Worm (Caenorhabditis elegans) whole organism, young adult: ENCODE results near the gene F52C6.2.

Experiments used
- gei-17 ChIP-seq: fragments of 200-800 bp; sonication (Bioruptor generic); optimal IDR thresholded peaks from 2 replicates; lab custom pipeline; 2018; ENCODE audit warnings: mild to moderate bottlenecking, missing genetic modification characterization, missing compliant biosample characterization
- rcor-1 ChIP-seq: fragments of 200-800 bp; sonication (Bioruptor generic); IDR thresholded peaks from 2 replicates; pipeline ENCODE4 v1.3.6; 2022; ENCODE audit warnings: missing genetic modification reagents, missing genetic modification characterization, missing compliant biosample characterization
- sdz-38 ChIP-seq: sonication (generic microtip); optimal IDR thresholded peaks from 2 replicates; lab custom pipeline; 2016; ENCODE audit warnings: missing genotype, missing genetic modification characterization, missing compliant biosample characterization

ce11 chrII:1901981-1902380 lies 24.3 kb upstream of the F52C6.2 start, which contains the start of gene math-23:
- TF ChIP-seq gei-17 (GFP tag; lab: Kevin White, UChicago) (no peak), sdz-38 (tag; lab: Kevin White, UChicago) (no peak), rcor-1 (GFP tag; lab: Robert Waterston, UW) (no peak)
